Worm (Caenorhabditis elegans): ENCODE data around the gene clec-225.

DNA sequence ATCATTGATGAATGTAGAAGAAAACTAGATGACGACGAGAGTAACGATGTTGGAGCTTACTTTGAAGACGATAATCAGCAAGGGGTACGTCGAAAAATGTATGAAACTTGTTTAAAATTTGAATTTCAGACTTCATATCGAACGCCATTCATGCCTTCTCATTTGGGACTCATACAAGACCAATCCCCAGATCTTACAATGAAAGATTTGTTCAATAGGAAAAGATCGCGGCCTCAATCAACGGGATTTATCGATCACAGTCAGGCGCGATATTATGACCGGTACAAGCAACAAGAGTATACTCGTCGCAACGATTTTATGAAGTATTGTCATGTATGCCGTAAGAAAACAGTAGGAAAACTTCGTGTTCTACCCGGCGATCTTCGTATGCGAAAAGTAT, 42.1 kb upstream of the clec-225 start:
- TF ChIP-seq vab-15 (tag; optimal IDR thresholded peaks at IDR 0.05) (no peak), sox-4 (tag; optimal IDR thresholded peaks at IDR 0.05) (no peak), elt-2 (tag; optimal IDR thresholded peaks at IDR 0.05) (no peak), ces-1 (GFP tag; optimal IDR thresholded peaks at IDR 0.05) (no peak), nhr-237 (tag; optimal IDR thresholded peaks at IDR 0.05) (no peak), fkh-10 (GFP tag; optimal IDR thresholded peaks at IDR 0.05) (no peak), lin-15B (tag; optimal IDR thresholded peaks at IDR 0.05) (no peak), Y116A8C.19 (tag; optimal IDR thresholded peaks at IDR 0.05; ENCODE audit: borderline replicate concordance) (no peak), unc-62 (GFP tag; optimal IDR thresholded peaks at IDR 0.05) (no peak), irx-1 (tag; optimal IDR thresholded peaks at IDR 0.05) (no peak), nhr-12 (tag; optimal IDR thresholded peaks at IDR 0.05) (no peak)
